Worm (Caenorhabditis elegans): ENCODE results near the gene gars-1.

gars-1 gene

ce11 chrIII:5201267-5201666 lies 37.8 kb upstream of the gars-1 start:
- TF ChIP-seq nhr-21 (tag; optimal IDR thresholded peaks at IDR 0.05) (peak; percentile 25), sma-3 (GFP tag; optimal IDR thresholded peaks at IDR 0.05) (peak; percentile 44), C34F6.9 (tag; optimal IDR thresholded peaks at IDR 0.05) (peak; percentile 14), nhr-25 (tag; optimal IDR thresholded peaks at IDR 0.05) (peak; percentile 53), ceh-16 (tag; optimal IDR thresholded peaks at IDR 0.05) (no peak), elt-1 (tag; optimal IDR thresholded peaks at IDR 0.05) (no peak), gmeb-1 (tag; optimal IDR thresholded peaks at IDR 0.05) (peak; percentile 58), mab-5 (tag; optimal IDR thresholded peaks at IDR 0.05) (no peak), nhr-6 (tag; optimal IDR thresholded peaks at IDR 0.05) (no peak), F13H6.1 (tag; optimal IDR thresholded peaks at IDR 0.05) (peak; percentile 1), nhr-10 (tag; optimal IDR thresholded peaks at IDR 0.05) (no peak), fos-1 (tag; optimal IDR thresholded peaks at IDR 0.05) (peak; percentile 97), crh-2 (tag; optimal IDR thresholded peaks at IDR 0.05) (peak; percentile 88), lsy-2 (tag; optimal IDR thresholded peaks at IDR 0.05) (peak in 1 of 2 experiments; percentile 28), nhr-11 (tag; optimal IDR thresholded peaks at IDR 0.05) (no peak), nhr-129 (tag; optimal IDR thresholded peaks at IDR 0.05) (peak; percentile 30), sma-9 (GFP tag; optimal IDR thresholded peaks at IDR 0.05) (peak; percentile 69), sma-9 (tag; optimal IDR thresholded peaks at IDR 0.05) (no peak)

- TF ChIP-seq ceh-82 (tag; optimal IDR thresholded peaks at IDR 0.05), result no peak
- no peak for TF ChIP-seq nhr-12 (tag; optimal IDR thresholded peaks at IDR 0.05)
- TF ChIP-seq gmeb-1 (tag; optimal IDR thresholded peaks at IDR 0.05), result peak; percentile 32
- no peak for TF ChIP-seq peb-1 (tag; optimal IDR thresholded peaks at IDR 0.05)
- peak; percentile 14 for TF ChIP-seq blmp-1 (tag; optimal IDR thresholded peaks at IDR 0.05; ENCODE audit: insufficient read depth)
- peak; percentile 24 for TF ChIP-seq crh-2 (tag; optimal IDR thresholded peaks at IDR 0.05)
- peak; percentile 43 for TF ChIP-seq nhr-25 (tag; optimal IDR thresholded peaks at IDR 0.05)
- TF ChIP-seq sma-9 (GFP tag; optimal IDR thresholded peaks at IDR 0.05), result peak; percentile 49
- TF ChIP-seq sma-9 (tag; optimal IDR thresholded peaks at IDR 0.05), result no peak
- peak; percentile 60 for TF ChIP-seq fos-1 (tag; optimal IDR thresholded peaks at IDR 0.05)
- TF ChIP-seq nhr-129 (tag; optimal IDR thresholded peaks at IDR 0.05), result peak; percentile 91
- TF ChIP-seq ceh-16 (tag; optimal IDR thresholded peaks at IDR 0.05), result no peak
Observed at ce11 chrIII:5200349-5200748, 36.9 kb upstream of the gars-1 start.

ce11 chrIII:5199577-5199976 lies 36.1 kb upstream of the gars-1 start, which contains the start of gene emb-8:
Gene emb-8, minus strand, starts transcription at chrIII:5199677.
- TF ChIP-seq ceh-82 (tag; optimal IDR thresholded peaks at IDR 0.05) (no peak), unc-62 (GFP tag; optimal IDR thresholded peaks at IDR 0.05) (no peak)

ce11 chrIII:5196298-5197045 lies 33.0 kb upstream of the gars-1 start:
- TF ChIP-seq unc-62 (GFP tag; optimal IDR thresholded peaks at IDR 0.05) (no peak), sma-3 (GFP tag; optimal IDR thresholded peaks at IDR 0.05) (peak; percentile 2), nhr-21 (tag; optimal IDR thresholded peaks at IDR 0.05) (no peak), ztf-4 (tag; optimal IDR thresholded peaks at IDR 0.05) (peak; percentile 66), lin-13 (GFP tag; optimal IDR thresholded peaks at IDR 0.05) (no peak), aly-2 (tag; optimal IDR thresholded peaks at IDR 0.05) (no peak), sma-9 (GFP tag; optimal IDR thresholded peaks at IDR 0.05) (no peak), sma-9 (tag; optimal IDR thresholded peaks at IDR 0.05) (no peak), ZK546.5 (tag; optimal IDR thresholded peaks at IDR 0.05) (no peak), zag-1 (tag; optimal IDR thresholded peaks at IDR 0.05) (no peak), ztf-1 (GFP tag; conservative IDR thresholded peaks at IDR 0.05) (no peak), ztf-11 (tag; optimal IDR thresholded peaks at IDR 0.05) (no peak), gmeb-1 (tag; optimal IDR thresholded peaks at IDR 0.05) (no peak), lin-11 (tag; optimal IDR thresholded peaks at IDR 0.05) (no peak), mdl-1 (tag; optimal IDR thresholded peaks at IDR 0.05) (no peak), F13H6.1 (tag; optimal IDR thresholded peaks at IDR 0.05) (no peak), nhr-25 (tag; optimal IDR thresholded peaks at IDR 0.05) (no peak), mab-5 (tag; optimal IDR thresholded peaks at IDR 0.05) (no peak), unc-55 (GFP tag; optimal IDR thresholded peaks at IDR 0.05) (no peak), nhr-129 (tag; optimal IDR thresholded peaks at IDR 0.05) (peak; percentile 57), R02D3.7 (tag; optimal IDR thresholded peaks at IDR 0.05) (no peak), nhr-10 (tag; optimal IDR thresholded peaks at IDR 0.05) (no peak), ceh-16 (tag; optimal IDR thresholded peaks at IDR 0.05) (no peak), lsy-2 (tag; optimal IDR thresholded peaks at IDR 0.05) (no peak), crh-2 (tag; optimal IDR thresholded peaks at IDR 0.05) (peak; percentile 11), nhr-237 (tag; optimal IDR thresholded peaks at IDR 0.05) (no peak), nhr-6 (tag; optimal IDR thresholded peaks at IDR 0.05) (no peak), lin-39 (tag; optimal IDR thresholded peaks at IDR 0.05) (no peak), nhr-12 (tag; optimal IDR thresholded peaks at IDR 0.05) (no peak), ama-1 (optimal IDR thresholded peaks at IDR 0.05) (peak; percentile 26)

Measured in whole organism, L2 larva.